Fruit fly (Drosophila melanogaster) whole organism, prepupa: Measurements from ENCODE around the gene CG42747.

Experiments
- Blimp-1 ChIP-seq: fragments of 200-800 bp; sonication (Bioruptor generic); optimal IDR thresholded peaks from 3 replicates; lab custom pipeline; 2017; ENCODE audit warnings: missing biosample characterization, missing genetic modification characterization, mild to moderate bottlenecking, moderate library complexity, missing genetic modification reagents
- CG10631 ChIP-seq: fragments of 200-800 bp; sonication (Bioruptor generic); optimal IDR thresholded peaks from 2 replicates; lab custom pipeline; 2016; ENCODE audit warnings: missing biosample characterization, missing genetic modification characterization
- CG10669 ChIP-seq: fragments of 200-800 bp; sonication (Bioruptor generic); optimal IDR thresholded peaks from 3 replicates; lab custom pipeline; 2018; ENCODE audit warnings: missing biosample characterization, mild to moderate bottlenecking, missing genetic modification characterization, moderate library complexity
- CG11294 ChIP-seq: fragments of 200-800 bp; sonication (Bioruptor generic); IDR thresholded peaks from 2 replicates; pipeline ENCODE4 v1.3.6; 2022; ENCODE audit warnings: missing biosample characterization, missing genetic modification characterization
- CG11762 ChIP-seq: fragments of 200-800 bp; sonication (Bioruptor generic); optimal IDR thresholded peaks from 3 replicates; lab custom pipeline; 2016; ENCODE audit warnings: missing biosample characterization, missing genetic modification characterization; ENCODE audit not compliant: insufficient read depth
- CG11902 ChIP-seq: fragments of 200-800 bp; sonication (Bioruptor generic); optimal IDR thresholded peaks from 3 replicates; lab custom pipeline; 2016; ENCODE audit warnings: missing biosample characterization, missing genetic modification characterization
- CG15336 ChIP-seq: fragments of 200-800 bp; sonication (Bioruptor generic); IDR thresholded peaks from 2 replicates; pipeline ENCODE4 v1.3.6; 2022; ENCODE audit warnings: missing biosample characterization, missing genetic modification characterization
- CG1621 ChIP-seq: fragments of 200-800 bp; sonication (Bioruptor generic); optimal IDR thresholded peaks from 3 replicates; lab custom pipeline; 2018; ENCODE audit warnings: missing biosample characterization, mild to moderate bottlenecking, missing genetic modification characterization
- CG16779 ChIP-seq: fragments of 200-800 bp; sonication (Bioruptor generic); optimal IDR thresholded peaks from 3 replicates; lab custom pipeline; 2017; ENCODE audit warnings: missing biosample characterization, mild to moderate bottlenecking, missing genetic modification characterization
- CG3032 ChIP-seq: fragments of 200-800 bp; optimal IDR thresholded peaks from 2 replicates; lab custom pipeline; 2019; ENCODE audit warnings: missing biosample characterization, mild to moderate bottlenecking, missing genetic modification characterization, moderate library complexity
- CG31627 ChIP-seq: fragments of 200-800 bp; sonication (Bioruptor generic); optimal IDR thresholded peaks from 3 replicates; lab custom pipeline; 2016; ENCODE audit warnings: missing biosample characterization, missing genetic modification characterization
- CG32006 ChIP-seq: fragments of 200-800 bp; sonication (Bioruptor generic); optimal IDR thresholded peaks from 3 replicates; lab custom pipeline; 2017; ENCODE audit warnings: missing biosample characterization, mild to moderate bottlenecking, missing genetic modification characterization
- CG34406 ChIP-seq: fragments of 200-800 bp; sonication (Bioruptor generic); optimal IDR thresholded peaks from 3 replicates; lab custom pipeline; 2016; ENCODE audit warnings: missing biosample characterization, missing genetic modification characterization
- CG3919 ChIP-seq: fragments of 200-800 bp; sonication (Bioruptor generic); optimal IDR thresholded peaks from 3 replicates; lab custom pipeline; 2016; ENCODE audit warnings: missing biosample characterization, missing genetic modification characterization
- CG4318 ChIP-seq: fragments of 200-800 bp; sonication (Bioruptor generic); optimal IDR thresholded peaks from 3 replicates; lab custom pipeline; 2017; ENCODE audit warnings: missing biosample characterization, mild to moderate bottlenecking, missing genetic modification characterization
- CG6163 ChIP-seq: fragments of 200-800 bp; sonication (Bioruptor generic); IDR thresholded peaks from 3 replicates; pipeline ENCODE4 v1.3.6; 2022; ENCODE audit warnings: missing biosample characterization, missing genetic modification characterization
- CG6276 ChIP-seq: fragments of 200-800 bp; sonication (Bioruptor generic); optimal IDR thresholded peaks from 2 replicates; lab custom pipeline; 2017; ENCODE audit warnings: missing biosample characterization, mild to moderate bottlenecking, missing genetic modification characterization
- CG6792 ChIP-seq: fragments of 200-800 bp; sonication (Bioruptor generic); optimal IDR thresholded peaks from 3 replicates; lab custom pipeline; 2016; ENCODE audit warnings: missing biosample characterization, missing genetic modification characterization
- CG6808 ChIP-seq: fragments of 200-800 bp; sonication (Bioruptor generic); optimal IDR thresholded peaks from 3 replicates; lab custom pipeline; 2017; ENCODE audit warnings: missing biosample characterization, missing genetic modification characterization, mild to moderate bottlenecking, moderate library complexity, missing genetic modification reagents
- CG7368 ChIP-seq: fragments of 200-800 bp; sonication (Bioruptor generic); optimal IDR thresholded peaks from 3 replicates; lab custom pipeline; 2016; ENCODE audit warnings: missing biosample characterization, missing genetic modification characterization
- CG8319 ChIP-seq: fragments of 200-800 bp; sonication (Bioruptor generic); optimal IDR thresholded peaks from 3 replicates; lab custom pipeline; 2016; ENCODE audit warnings: missing biosample characterization, missing genetic modification characterization
- CG8632 ChIP-seq: fragments of 200-800 bp; sonication (Bioruptor generic); optimal IDR thresholded peaks from 3 replicates; lab custom pipeline; 2016; ENCODE audit warnings: missing biosample characterization, missing genetic modification characterization
- Eip78C ChIP-seq: fragments of 200-800 bp; sonication (Bioruptor generic); peaks from one replicate; lab custom pipeline; 2016; ENCODE audit warnings: missing biosample characterization, missing genetic modification characterization
- Eip93F ChIP-seq: fragments of 200-800 bp; sonication (Bioruptor generic); optimal IDR thresholded peaks from 2 replicates; lab custom pipeline; 2016; ENCODE audit warnings: missing biosample characterization, mild to moderate bottlenecking, missing genetic modification characterization
- Ets21C ChIP-seq: fragments of 200-800 bp; sonication (Bioruptor generic); optimal IDR thresholded peaks from 3 replicates; lab custom pipeline; 2016; ENCODE audit warnings: missing biosample characterization, missing genetic modification characterization
- Ets96B ChIP-seq: fragments of 200-800 bp; optimal IDR thresholded peaks from 2 replicates; lab custom pipeline; 2019; ENCODE audit warnings: missing biosample characterization, mild to moderate bottlenecking, missing genetic modification characterization, moderate library complexity
- Hr38 ChIP-seq: sonication (Bioruptor generic); optimal IDR thresholded peaks from 2 replicates; lab custom pipeline; 2016; ENCODE audit warnings: missing biosample characterization, missing genetic modification characterization
- Hr39 ChIP-seq: fragments of 200-800 bp; sonication (Bioruptor generic); optimal IDR thresholded peaks from 2 replicates; lab custom pipeline; 2016; ENCODE audit warnings: missing biosample characterization, missing genetic modification characterization
- Hr4 ChIP-seq: fragments of 200-800 bp; sonication (Bioruptor generic); optimal IDR thresholded peaks from 3 replicates; lab custom pipeline; 2016; ENCODE audit warnings: missing biosample characterization, missing genetic modification characterization
- Lpt ChIP-seq: fragments of 200-800 bp; sonication (Bioruptor generic); optimal IDR thresholded peaks from 3 replicates; lab custom pipeline; 2016; ENCODE audit warnings: missing biosample characterization, missing genetic modification characterization
- Met ChIP-seq: fragments of 200-800 bp; sonication (Bioruptor generic); optimal IDR thresholded peaks from 3 replicates; lab custom pipeline; 2016; ENCODE audit warnings: missing biosample characterization, missing genetic modification characterization
- OdsH ChIP-seq: fragments of 200-800 bp; sonication (Bioruptor generic); optimal IDR thresholded peaks from 3 replicates; lab custom pipeline; 2016; ENCODE audit warnings: missing biosample characterization, missing genetic modification characterization
- Smox ChIP-seq: fragments of 200-800 bp; sonication (Bioruptor generic); optimal IDR thresholded peaks from 3 replicates; lab custom pipeline; 2016; ENCODE audit warnings: missing biosample characterization, missing genetic modification characterization
- Sox102F ChIP-seq: fragments of 200-800 bp; sonication (Bioruptor generic); optimal IDR thresholded peaks from 2 replicates; lab custom pipeline; 2016; ENCODE audit warnings: missing biosample characterization, mild to moderate bottlenecking, missing genetic modification characterization
- Sox15 ChIP-seq: fragments of 200-800 bp; sonication (Bioruptor generic); optimal IDR thresholded peaks from 3 replicates; lab custom pipeline; 2016; ENCODE audit warnings: missing biosample characterization, missing genetic modification characterization
- achi ChIP-seq: fragments of 200-800 bp; sonication (Bioruptor generic); optimal IDR thresholded peaks from 3 replicates; lab custom pipeline; 2016; ENCODE audit warnings: missing biosample characterization, missing genetic modification characterization
- cyc ChIP-seq: fragments of 200-800 bp; sonication (Bioruptor generic); optimal IDR thresholded peaks from 3 replicates; lab custom pipeline; 2016; ENCODE audit warnings: missing biosample characterization, missing genetic modification characterization
- dac ChIP-seq: fragments of 200-800 bp; sonication (Bioruptor generic); optimal IDR thresholded peaks from 2 replicates; lab custom pipeline; 2017; ENCODE audit warnings: missing biosample characterization, mild to moderate bottlenecking, missing genetic modification characterization
- dsx ChIP-seq: fragments of 200-800 bp; optimal IDR thresholded peaks from 3 replicates; lab custom pipeline; 2019; ENCODE audit warnings: missing biosample characterization, mild to moderate bottlenecking, missing genetic modification characterization, moderate library complexity; ENCODE audit not compliant: poor library complexity, severe bottlenecking
- eg ChIP-seq: fragments of 200-800 bp; sonication (Bioruptor generic); IDR thresholded peaks from 3 replicates; pipeline ENCODE4 v1.3.6; 2022; ENCODE audit warnings: missing biosample characterization, missing genetic modification characterization
- fd59A ChIP-seq: fragments of 200-800 bp; sonication (Bioruptor generic); optimal IDR thresholded peaks from 2 replicates; lab custom pipeline; 2017; ENCODE audit warnings: missing biosample characterization, mild to moderate bottlenecking, missing genetic modification characterization, missing genetic modification reagents
- fd85E ChIP-seq: fragments of 200-800 bp; sonication (Bioruptor generic); optimal IDR thresholded peaks from 3 replicates; lab custom pipeline; 2016; ENCODE audit warnings: missing biosample characterization, missing genetic modification characterization
- fkh ChIP-seq: fragments of 200-800 bp; sonication (Bioruptor generic); optimal IDR thresholded peaks from 3 replicates; lab custom pipeline; 2017; ENCODE audit warnings: missing biosample characterization, mild to moderate bottlenecking, missing genetic modification characterization, moderate library complexity
- pdm3 ChIP-seq: fragments of 200-800 bp; sonication (Bioruptor generic); optimal IDR thresholded peaks from 3 replicates; lab custom pipeline; 2016; ENCODE audit warnings: missing biosample characterization, missing genetic modification characterization
- spab ChIP-seq: fragments of 200-800 bp; sonication (Bioruptor generic); optimal IDR thresholded peaks from 2 replicates; lab custom pipeline; 2017; ENCODE audit warnings: missing biosample characterization, mild to moderate bottlenecking, missing genetic modification characterization, missing genetic modification reagents
- ss ChIP-seq, 2 experiments: fragments of 200-800 bp; sonication (Bioruptor generic); optimal IDR thresholded peaks; 2 replicates in 1 of 2; 3 replicates in 1 of 2; lab custom pipeline; 2017 to 2018; ENCODE audit warnings: mild to moderate bottlenecking in 2 of 2, missing biosample characterization in 2 of 2, missing genetic modification characterization in 2 of 2, moderate library complexity in 1 of 2
- svp ChIP-seq: fragments of 200-800 bp; sonication (Bioruptor generic); peaks from one replicate; lab custom pipeline; 2016; ENCODE audit warnings: missing biosample characterization, missing genetic modification characterization
- topi ChIP-seq: fragments of 200-800 bp; sonication (Bioruptor generic); optimal IDR thresholded peaks from 3 replicates; lab custom pipeline; 2016; ENCODE audit warnings: missing biosample characterization, missing genetic modification characterization
- vri ChIP-seq: fragments of 200-800 bp; sonication (Bioruptor generic); optimal IDR thresholded peaks from 3 replicates; lab custom pipeline; 2016; ENCODE audit warnings: missing biosample characterization, mild to moderate bottlenecking, missing genetic modification characterization

Gene CG42747

DNA sequence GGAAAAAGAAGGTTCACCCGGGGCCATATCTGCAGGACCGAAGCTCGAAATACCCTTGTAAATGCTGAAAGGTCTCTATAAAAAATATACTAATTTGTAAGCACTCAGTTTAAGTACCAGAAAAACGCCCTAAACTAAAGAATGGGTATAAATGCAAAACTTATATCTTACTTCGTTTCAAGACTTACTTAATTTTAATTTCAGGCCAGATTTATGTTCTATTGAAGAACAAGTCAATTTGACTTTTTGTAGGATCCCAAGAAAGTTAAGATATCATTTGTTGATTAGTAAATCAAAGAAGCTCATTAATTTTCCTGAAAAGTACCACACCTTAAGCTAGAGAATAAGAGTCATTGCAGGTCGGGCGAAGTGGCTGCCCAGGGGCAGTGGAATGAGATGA lies 43.2 kb upstream of the CG42747 start (continued):
- peak; percentile 75 for TF ChIP-seq svp (GFP tag; lab: Kevin White, UChicago)
- TF ChIP-seq pdm3 (GFP tag; lab: Kevin White, UChicago), result no peak
- TF ChIP-seq Hr38 (GFP tag; lab: Kevin White, UChicago), result no peak
- no peak for TF ChIP-seq CG3919 (GFP tag; lab: Kevin White, UChicago)
- no peak for TF ChIP-seq Ets96B (tag; lab: Kevin White, UChicago)
- TF ChIP-seq CG31627 (GFP tag; lab: Kevin White, UChicago), result peak; percentile 28
- no peak for TF ChIP-seq CG6808 (GFP tag; lab: Kevin White, UChicago)
- TF ChIP-seq CG3032, result no peak
- TF ChIP-seq spab (GFP tag; lab: Kevin White, UChicago), result no peak
- TF ChIP-seq Sox102F (GFP tag; lab: Kevin White, UChicago), result no peak
- no peak for TF ChIP-seq CG11902
- TF ChIP-seq CG6792 (GFP tag; lab: Kevin White, UChicago), result no peak
- no peak for TF ChIP-seq Blimp-1
- TF ChIP-seq CG11762 (GFP tag; lab: Kevin White, UChicago), result no peak
- TF ChIP-seq CG7368, result no peak
- peak; percentile 26 for TF ChIP-seq topi
- no peak for TF ChIP-seq CG10631 (GFP tag; lab: Kevin White, UChicago)
- no peak for TF ChIP-seq fkh
- no peak for TF ChIP-seq Eip93F (GFP tag; lab: Kevin White, UChicago)
- no peak for TF ChIP-seq CG4318
- TF ChIP-seq CG6276, result no peak
- TF ChIP-seq fd85E, result no peak
- TF ChIP-seq dsx (GFP tag; lab: Kevin White, UChicago), result no peak
- TF ChIP-seq achi (GFP tag; lab: Kevin White, UChicago), result no peak
- TF ChIP-seq OdsH (GFP tag; lab: Kevin White, UChicago), result no peak
- no peak for TF ChIP-seq CG10669 (GFP tag; lab: Kevin White, UChicago)
- TF ChIP-seq CG11294, result no peak
- TF ChIP-seq CG32006, result no peak
- TF ChIP-seq CG1621 (tag; lab: Kevin White, UChicago), result no peak
- no peak for TF ChIP-seq Sox15
- no peak for TF ChIP-seq eg (GFP tag; lab: Robert Waterston, UW)
- no peak for TF ChIP-seq CG15336 (GFP tag; lab: Robert Waterston, UW)
- TF ChIP-seq CG8632, result no peak
- no peak for TF ChIP-seq Lpt (GFP tag; lab: Kevin White, UChicago)
- TF ChIP-seq ss (GFP tag; optimal IDR thresholded peaks at IDR 0.05; lab: Kevin White, UChicago), result no peak
- no peak for TF ChIP-seq CG34406 (GFP tag; lab: Kevin White, UChicago)
- TF ChIP-seq cyc, result peak; percentile 14
- TF ChIP-seq vri (GFP tag; lab: Kevin White, UChicago), result no peak

DNA sequence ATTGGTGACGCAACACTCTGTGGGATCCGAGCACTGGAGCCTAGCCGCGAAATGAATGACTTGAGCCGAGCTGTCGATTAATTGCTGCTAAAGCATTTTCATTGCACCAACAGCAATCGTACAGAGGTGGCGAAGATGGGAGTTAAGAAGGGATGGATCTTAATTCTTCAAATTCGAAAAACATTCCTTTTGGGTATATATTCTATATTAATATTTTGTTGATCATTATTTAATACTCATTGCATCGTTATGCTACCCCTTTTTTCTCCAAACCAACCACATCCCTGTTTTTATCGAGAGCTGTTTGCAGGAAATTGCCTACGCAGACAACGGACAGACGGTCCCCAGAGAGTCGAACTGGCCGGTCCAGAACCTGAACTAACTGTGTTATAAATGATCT lies 41.9 kb upstream of the CG42747 start:
- peak; percentile 26 for TF ChIP-seq Ets21C (GFP tag; lab: Kevin White, UChicago)
- TF ChIP-seq spab (GFP tag; lab: Kevin White, UChicago), result peak; percentile 75
- peak; percentile 54 for TF ChIP-seq CG8632
- peak; percentile 83 for TF ChIP-seq CG6163 (GFP tag; lab: Robert Waterston, UW)
- peak; percentile 11 for TF ChIP-seq CG11902
- peak; percentile 38 for TF ChIP-seq Hr39 (GFP tag; lab: Kevin White, UChicago)
- TF ChIP-seq CG7368, result peak; percentile 23
- no peak for TF ChIP-seq dac (GFP tag; lab: Kevin White, UChicago)
- TF ChIP-seq OdsH (GFP tag; lab: Kevin White, UChicago), result peak; percentile 73
- TF ChIP-seq fd59A (GFP tag; lab: Kevin White, UChicago), result peak; percentile 75
- peak; percentile 82 for TF ChIP-seq CG10631 (GFP tag; lab: Kevin White, UChicago)
- TF ChIP-seq topi, result peak; percentile 53
- TF ChIP-seq pdm3 (GFP tag; lab: Kevin White, UChicago), result peak; percentile 64
- peak; percentile 80 for TF ChIP-seq eg (GFP tag; lab: Robert Waterston, UW)
- TF ChIP-seq Hr38 (GFP tag; lab: Kevin White, UChicago), result no peak
- TF ChIP-seq CG11294, result no peak
- peak; percentile 65 for TF ChIP-seq Smox (GFP tag; lab: Kevin White, UChicago)
- peak; percentile 93 for TF ChIP-seq Eip78C (GFP tag; lab: Kevin White, UChicago)
- peak; percentile 69 for TF ChIP-seq Met
- peak; percentile 79 for TF ChIP-seq CG10669 (GFP tag; lab: Kevin White, UChicago)
- TF ChIP-seq Hr4 (GFP tag; lab: Kevin White, UChicago), result peak; percentile 51
- peak; percentile 67 for TF ChIP-seq CG34406 (GFP tag; lab: Kevin White, UChicago)
- TF ChIP-seq CG3919 (GFP tag; lab: Kevin White, UChicago), result peak; percentile 81
- TF ChIP-seq fd85E, result no peak
- TF ChIP-seq svp (GFP tag; lab: Kevin White, UChicago), result peak; percentile 87
- no peak for TF ChIP-seq CG8319 (GFP tag; lab: Kevin White, UChicago)
- peak; percentile 56 for TF ChIP-seq CG6276
- peak; percentile 50 for TF ChIP-seq cyc
- peak; percentile 40 for TF ChIP-seq CG16779 (tag; lab: Kevin White, UChicago)
- peak; percentile 57 for TF ChIP-seq Sox102F (GFP tag; lab: Kevin White, UChicago)
